Worm (Caenorhabditis elegans) whole organism, mixed stage, embryonic: ENCODE results near the gene T16A9.3.

Experiments
- bed-3 ChIP-seq: fragments of 200-800 bp; sonication (Bioruptor generic); optimal IDR thresholded peaks from 3 replicates; lab custom pipeline; 2018; ENCODE audit warnings: mild to moderate bottlenecking, missing genetic modification characterization, moderate library complexity, missing compliant biosample characterization
- nhr-12 ChIP-seq: fragments of 150-350 bp; optimal IDR thresholded peaks from 2 replicates; lab custom pipeline; 2014; ENCODE audit warnings: missing biosample characterization, missing genetic modification characterization
- sptf-1 ChIP-seq: sonication (generic microtip); optimal IDR thresholded peaks from 2 replicates; lab custom pipeline; 2017; ENCODE audit warnings: mild to moderate bottlenecking, missing genetic modification characterization, moderate library complexity, missing compliant biosample characterization
- unc-120 ChIP-seq: sonication (generic microtip); optimal IDR thresholded peaks from 2 replicates; lab custom pipeline; 2017; ENCODE audit warnings: missing genetic modification characterization, missing compliant biosample characterization; ENCODE audit not compliant: poor library complexity, severe bottlenecking

ce11 chrV:14240694-14241201 is 35.4 kb downstream of the T16A9.3 start, which contains the start of gene K02E11.10:
- TF ChIP-seq sptf-1 (tag; lab: Kevin White, UChicago) (no peak), bed-3 (GFP tag; lab: Kevin White, UChicago) (no peak), unc-120 (tag; lab: Kevin White, UChicago) (no peak), nhr-12 (tag; lab: Kevin White, UChicago) (no peak)
